Fruit fly (Drosophila melanogaster): ENCODE measurements around the gene GAPcenA.

Gene GAPcenA

DNA sequence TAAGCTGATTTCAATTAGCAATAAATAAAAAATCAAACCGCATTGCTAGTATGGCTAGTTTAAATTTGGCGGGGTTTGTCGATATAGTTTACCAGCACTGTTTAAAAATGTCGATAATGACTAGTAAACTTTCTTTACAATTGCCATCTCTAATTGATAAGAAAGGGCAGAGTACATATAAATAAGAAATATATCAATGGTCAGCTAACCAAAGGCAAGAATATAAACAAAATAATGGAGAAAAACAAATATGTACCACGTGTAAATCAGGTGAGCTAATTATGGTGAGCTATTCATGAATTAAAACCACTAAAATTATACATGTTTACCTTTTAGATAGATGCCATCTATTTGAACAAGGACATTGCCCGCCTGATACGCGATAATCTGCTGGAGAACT, 7.4 kb upstream of the GAPcenA start, which contains the start of gene Pex2:
Pex2 (plus strand) TSS at position 131 of the 400 bp plus-strand sequence.
- TF ChIP-seq Hnf4 (GFP tag; optimal IDR thresholded peaks at IDR 0.05) (peak; percentile 75), CG9705 (GFP tag; optimal IDR thresholded peaks at IDR 0.05) (no peak), jim (GFP tag; optimal IDR thresholded peaks at IDR 0.05) (no peak), Myc (optimal IDR thresholded peaks at IDR 0.05) (no peak), br (GFP tag; optimal IDR thresholded peaks at IDR 0.05) (no peak), tai (GFP tag; optimal IDR thresholded peaks at IDR 0.05) (no peak), GATAd (GFP tag; optimal IDR thresholded peaks at IDR 0.05) (peak; percentile 30), CG32264 (GFP tag; optimal IDR thresholded peaks at IDR 0.05) (no peak), OdsH (GFP tag; optimal IDR thresholded peaks at IDR 0.05) (peak; percentile 21), dsf (GFP tag; optimal IDR thresholded peaks at IDR 0.05; ENCODE audit: borderline replicate concordance) (no peak), psq (GFP tag; optimal IDR thresholded peaks at IDR 0.05) (peak; percentile 22), Abd-B (GFP tag; optimal IDR thresholded peaks at IDR 0.05) (no peak), h (GFP tag; optimal IDR thresholded peaks at IDR 0.05) (no peak), sv (GFP tag; optimal IDR thresholded peaks at IDR 0.05) (no peak), Hr78 (GFP tag; optimal IDR thresholded peaks at IDR 0.05) (no peak), Dfd (GFP tag; optimal IDR thresholded peaks at IDR 0.05) (no peak), usp (GFP tag; optimal IDR thresholded peaks at IDR 0.05) (no peak), CrebA (GFP tag; optimal IDR thresholded peaks at IDR 0.05; ENCODE audit: borderline replicate concordance) (no peak), brk (GFP tag; optimal IDR thresholded peaks at IDR 0.05) (peak; percentile 60), fru (GFP tag; optimal IDR thresholded peaks at IDR 0.05) (peak; percentile 34), Hr83 (GFP tag; optimal IDR thresholded peaks at IDR 0.05; ENCODE audit: poor library complexity, severe bottlenecking) (no peak), woc (GFP tag; optimal IDR thresholded peaks at IDR 0.05) (no peak), Mio (GFP tag; optimal IDR thresholded peaks at IDR 0.05) (no peak), Vsx2 (GFP tag; optimal IDR thresholded peaks at IDR 0.05; ENCODE audit: partially characterized antibody) (no peak), dmrt93B (GFP tag; optimal IDR thresholded peaks at IDR 0.05) (no peak), rgr (GFP tag; optimal IDR thresholded peaks at IDR 0.05) (no peak), ey (GFP tag; optimal IDR thresholded peaks at IDR 0.05) (no peak), Dif (GFP tag; optimal IDR thresholded peaks at IDR 0.05; ENCODE audit: partially characterized antibody) (no peak), lola (GFP tag; optimal IDR thresholded peaks at IDR 0.05) (no peak), dl (GFP tag; optimal IDR thresholded peaks at IDR 0.05; ENCODE audit: insufficient read depth in 1 of 2, partially characterized antibody in 2 of 2) (no peak), sage (GFP tag; optimal IDR thresholded peaks at IDR 0.05) (peak; percentile 33), HLH106 (tag; optimal IDR thresholded peaks at IDR 0.05) (peak; percentile 9), foxo (GFP tag; optimal IDR thresholded peaks at IDR 0.05) (no peak), Rel (GFP tag; optimal IDR thresholded peaks at IDR 0.05) (no peak), Rel (tag; optimal IDR thresholded peaks at IDR 0.05) (no peak), Sp1 (GFP tag; optimal IDR thresholded peaks at IDR 0.05) (no peak), Jra (GFP tag; optimal IDR thresholded peaks at IDR 0.05) (peak; percentile 9)

- peak; percentile 83 for TF ChIP-seq fru (GFP tag; optimal IDR thresholded peaks at IDR 0.05)
- TF ChIP-seq foxo (GFP tag; optimal IDR thresholded peaks at IDR 0.05) = peak in 1 of 2 experiments; percentile 66
- peak; percentile 75 for TF ChIP-seq h (GFP tag; optimal IDR thresholded peaks at IDR 0.05)
- TF ChIP-seq Jra (GFP tag; optimal IDR thresholded peaks at IDR 0.05) = peak; percentile 34
- no peak for TF ChIP-seq Dfd (GFP tag; optimal IDR thresholded peaks at IDR 0.05)
- TF ChIP-seq br (GFP tag; optimal IDR thresholded peaks at IDR 0.05) = peak; percentile 71
- TF ChIP-seq Dif (GFP tag; optimal IDR thresholded peaks at IDR 0.05; ENCODE audit: partially characterized antibody) = no peak
- no peak for TF ChIP-seq Rel (GFP tag; optimal IDR thresholded peaks at IDR 0.05)
- peak; percentile 96 for TF ChIP-seq Rel (tag; optimal IDR thresholded peaks at IDR 0.05)
- TF ChIP-seq psq (GFP tag; optimal IDR thresholded peaks at IDR 0.05) = peak; percentile 49
- TF ChIP-seq brk (GFP tag; optimal IDR thresholded peaks at IDR 0.05) = no peak
- TF ChIP-seq CG9705 (GFP tag; optimal IDR thresholded peaks at IDR 0.05) = peak; percentile 55
- no peak for TF ChIP-seq tai (GFP tag; optimal IDR thresholded peaks at IDR 0.05)
- TF ChIP-seq dsf (GFP tag; optimal IDR thresholded peaks at IDR 0.05; ENCODE audit: borderline replicate concordance) = peak; percentile 60
- peak; percentile 34 for TF ChIP-seq sage (GFP tag; optimal IDR thresholded peaks at IDR 0.05)
- TF ChIP-seq Hnf4 (GFP tag; optimal IDR thresholded peaks at IDR 0.05) = peak; percentile 67
- peak; percentile 21 for TF ChIP-seq Myc (optimal IDR thresholded peaks at IDR 0.05)
- TF ChIP-seq ey (GFP tag; optimal IDR thresholded peaks at IDR 0.05) = peak; percentile 65
- TF ChIP-seq rgr (GFP tag; optimal IDR thresholded peaks at IDR 0.05) = peak; percentile 72
- TF ChIP-seq lola (GFP tag; optimal IDR thresholded peaks at IDR 0.05) = no peak
- TF ChIP-seq GATAd (GFP tag; optimal IDR thresholded peaks at IDR 0.05) = peak; percentile 38
- peak; percentile 42 for TF ChIP-seq sv (GFP tag; optimal IDR thresholded peaks at IDR 0.05)
- no peak for TF ChIP-seq N (GFP tag; optimal IDR thresholded peaks at IDR 0.05)
- TF ChIP-seq Hr83 (GFP tag; optimal IDR thresholded peaks at IDR 0.05; ENCODE audit: poor library complexity, severe bottlenecking) = peak; percentile 21
- no peak for TF ChIP-seq Hr78 (GFP tag; optimal IDR thresholded peaks at IDR 0.05)
- peak; percentile 47 for TF ChIP-seq woc (GFP tag; optimal IDR thresholded peaks at IDR 0.05)
- no peak for TF ChIP-seq Vsx2 (GFP tag; optimal IDR thresholded peaks at IDR 0.05; ENCODE audit: partially characterized antibody)
- TF ChIP-seq HLH106 (tag; optimal IDR thresholded peaks at IDR 0.05) = peak; percentile 67
- peak; percentile 61 for TF ChIP-seq OdsH (GFP tag; optimal IDR thresholded peaks at IDR 0.05)
- peak; percentile 43 for TF ChIP-seq Sp1 (GFP tag; optimal IDR thresholded peaks at IDR 0.05)
Measured at dm6 chr3L:8340264-8341095, 5.9 kb upstream of the GAPcenA start, which contains the start of the genes Prim1 and CG7083. Prim1 (plus strand) TSS chr3L:8340314. CG7083 (plus strand) TSS chr3L:8340785.

All from whole organism, wandering third instar larva.